Worm (Caenorhabditis elegans): Measurements from ENCODE around the gene F26F2.13.
"Not testable (repeated sequence)": the region's sequence is repeated elsewhere in the genome, so short reads cannot be mapped to it uniquely, and the experiment has no call there.

F26F2.13 gene

DNA sequence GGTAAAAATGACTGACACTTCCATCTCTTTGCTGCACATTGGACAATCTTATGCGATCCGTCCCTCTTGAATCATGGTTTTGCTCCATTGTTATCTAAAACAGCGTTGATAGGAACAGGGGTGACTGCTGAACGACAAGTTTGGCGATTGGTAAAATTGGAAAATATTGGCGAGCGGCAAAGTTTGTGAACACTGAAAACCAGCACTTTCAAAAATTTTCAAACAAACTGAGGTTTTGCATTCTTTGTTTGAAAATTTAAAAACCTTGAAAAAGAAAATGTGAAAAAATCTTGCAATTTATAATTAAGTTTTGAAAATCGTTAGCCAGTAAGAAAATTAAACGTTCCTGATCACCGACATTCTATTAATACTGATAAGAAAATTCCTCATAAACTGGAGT, 2.3 kb downstream of the F26F2.13 start, which contains the start of gene F26F2.3:
TSS of gene F26F2.3 (minus strand) at position 101 of the 400 bp plus-strand sequence.
- TF ChIP-seq efl-1 (GFP tag; optimal IDR thresholded peaks at IDR 0.05) (no peak), K11D2.4 (GFP tag; IDR thresholded peaks at IDR 0.05) (no peak)

DNA sequence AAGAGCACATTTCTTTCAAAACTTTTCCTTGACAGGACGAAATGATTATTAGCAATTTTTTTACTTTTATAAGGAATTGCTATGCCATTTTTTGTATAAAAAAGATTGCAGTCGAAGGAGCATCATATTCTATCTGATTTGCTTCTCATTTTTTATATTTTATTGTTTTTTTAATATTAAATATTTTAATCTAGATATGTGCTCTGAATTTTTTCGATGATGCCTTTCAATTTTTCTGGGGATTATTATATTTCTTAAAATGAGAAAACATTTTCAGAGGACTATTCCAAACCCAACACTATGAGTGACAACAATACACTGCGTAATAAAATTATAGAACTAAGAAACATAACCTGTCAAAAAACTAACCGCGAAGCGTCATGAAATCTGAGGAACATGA, 4.8 kb downstream of the F26F2.13 start, which contains the start of gene F26F2.4:
TSS of gene F26F2.4 (plus strand) at position 301 of the 400 bp plus-strand sequence.
- TF ChIP-seq cebp-1 (GFP tag; IDR thresholded peaks at IDR 0.05); cebp-1 (tag; optimal IDR thresholded peaks at IDR 0.05); bed-2 (GFP tag; IDR thresholded peaks at IDR 0.05); lin-54 (GFP tag; optimal IDR thresholded peaks at IDR 0.05): not testable (repeated sequence)

DNA sequence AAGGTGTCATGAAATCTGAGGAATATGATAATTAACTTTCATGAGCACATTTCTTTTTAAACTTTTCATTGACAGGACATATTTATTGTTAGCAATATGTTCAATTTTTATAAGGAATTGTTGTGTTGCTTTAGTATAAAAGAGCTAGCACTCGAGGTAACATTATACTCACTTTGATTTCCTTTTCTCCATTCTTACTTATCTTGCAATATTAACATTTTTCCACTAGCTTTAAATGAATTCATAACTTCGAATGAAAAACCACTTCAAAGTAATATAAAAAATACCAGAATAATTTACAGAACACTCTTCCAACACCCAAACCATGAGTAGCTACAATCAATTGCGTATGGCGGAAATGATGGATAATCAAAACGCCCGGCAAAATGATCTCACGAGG, 9.2 kb downstream of the F26F2.13 start, which contains the start of gene F26F2.5:
TSS of gene F26F2.5 (plus strand) at position 301 of the 400 bp plus-strand sequence.
- no peak for TF ChIP-seq lin-40 (tag; optimal IDR thresholded peaks at IDR 0.05)
- no peak for TF ChIP-seq hlh-12 (tag; optimal IDR thresholded peaks at IDR 0.05)
- no peak for TF ChIP-seq atf-7 (tag; optimal IDR thresholded peaks at IDR 0.05)
- TF ChIP-seq sea-2 (GFP tag; IDR thresholded peaks at IDR 0.05), result no peak
- TF ChIP-seq ztf-22 (GFP tag; optimal IDR thresholded peaks at IDR 0.05), result no peak
- TF ChIP-seq ccch-3 (GFP tag; optimal IDR thresholded peaks at IDR 0.05), result no peak
- no peak for TF ChIP-seq Y53F4B.3 (GFP tag; IDR thresholded peaks at IDR 0.05)
- TF ChIP-seq egrh-3 (GFP tag; IDR thresholded peaks at IDR 0.05), result no peak
- no peak for TF ChIP-seq snpc-4 (GFP tag; optimal IDR thresholded peaks at IDR 0.05)
- TF ChIP-seq snpc-4 (tag; optimal IDR thresholded peaks at IDR 0.05), result no peak
- TF ChIP-seq F49E8.2 (tag; optimal IDR thresholded peaks at IDR 0.05; ENCODE audit: insufficient read depth), result no peak
- TF ChIP-seq snpc-3.4 (tag; optimal IDR thresholded peaks at IDR 0.05), result no peak
- TF ChIP-seq ztf-28 (GFP tag; IDR thresholded peaks at IDR 0.05), result no peak
- no peak for TF ChIP-seq K12H6.12 (tag; optimal IDR thresholded peaks at IDR 0.05)
- TF ChIP-seq tbp1 (GFP tag; optimal IDR thresholded peaks at IDR 0.05), result no peak

DNA sequence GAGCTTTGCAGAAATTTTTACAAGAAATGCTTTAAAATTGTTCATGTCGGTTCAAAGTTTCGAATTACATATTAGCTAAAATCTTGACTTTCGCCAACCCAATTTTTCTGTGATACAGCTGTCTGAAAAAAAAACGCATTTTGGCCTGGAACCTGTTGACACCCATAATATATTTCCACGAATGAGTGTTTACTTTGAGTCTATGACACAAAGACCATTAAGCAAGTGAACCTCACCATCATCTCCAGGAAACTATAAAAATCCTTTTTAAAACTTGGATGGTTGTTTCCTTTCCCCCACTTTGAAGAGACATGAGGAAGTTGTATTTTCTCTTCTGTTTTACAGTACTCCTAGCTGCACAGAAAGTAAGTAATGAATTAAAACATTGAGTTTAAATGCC, 10.2 kb downstream of the F26F2.13 start, which contains the start of gene clec-263:
TSS of gene clec-263 (plus strand) at position 301 of the 400 bp plus-strand sequence.
- no peak for TF ChIP-seq mxl-1 (tag; optimal IDR thresholded peaks at IDR 0.05)
- no peak for TF ChIP-seq dpff-1 (tag; optimal IDR thresholded peaks at IDR 0.05)
- TF ChIP-seq ceh-91 (GFP tag; IDR thresholded peaks at IDR 0.05), result no peak
- TF ChIP-seq D2030.7 (GFP tag; IDR thresholded peaks at IDR 0.05), result no peak
- no peak for TF ChIP-seq Y67H2A.10 (GFP tag; conservative IDR thresholded peaks at IDR 0.05)
- TF ChIP-seq B0019.2 (GFP tag; conservative IDR thresholded peaks at IDR 0.05), result no peak
- no peak for TF ChIP-seq F57C9.4 (tag; optimal IDR thresholded peaks at IDR 0.05)
- no peak for TF ChIP-seq B0336.3 (GFP tag; IDR thresholded peaks at IDR 0.05)
- no peak for TF ChIP-seq lag-1 (GFP tag; IDR thresholded peaks at IDR 0.05)
- TF ChIP-seq rec-8 (tag; optimal IDR thresholded peaks at IDR 0.05), result no peak
- TF ChIP-seq lsy-27 (tag; optimal IDR thresholded peaks at IDR 0.05; ENCODE audit: borderline replicate concordance, insufficient read depth), result no peak
- TF ChIP-seq unc-62 (GFP tag; optimal IDR thresholded peaks at IDR 0.05), result no peak
- TF ChIP-seq F49E8.2 (tag; optimal IDR thresholded peaks at IDR 0.05; ENCODE audit: insufficient read depth), result no peak
- TF ChIP-seq lsl-1 (GFP tag; optimal IDR thresholded peaks at IDR 0.05), result no peak

Data from whole organism, young adult.